Worm (Caenorhabditis elegans): Measurements from ENCODE around the gene F07C6.4.

DNA sequence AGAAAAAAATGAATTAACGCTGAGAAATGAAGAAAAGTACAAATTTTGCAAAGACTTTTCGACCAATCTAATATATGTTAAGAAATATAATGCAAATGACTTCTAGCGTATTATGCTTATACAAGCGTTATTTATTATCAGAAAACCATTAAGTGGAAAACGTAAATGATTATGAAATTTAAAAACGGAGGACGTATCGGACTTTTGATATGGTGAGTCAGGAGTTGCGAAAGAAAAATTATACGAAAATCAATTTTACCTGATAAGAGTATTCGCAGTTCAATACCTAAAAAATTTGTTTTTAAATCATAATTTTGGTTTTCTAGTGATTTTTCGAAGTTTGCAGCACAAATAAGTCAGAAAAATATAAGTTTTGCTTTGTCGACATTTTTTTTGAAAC is 70.8 kb downstream of the F07C6.4 start:
- no peak for TF ChIP-seq scrt-1 (GFP tag; IDR thresholded peaks at IDR 0.05)
- no peak for TF ChIP-seq ceh-36 (tag; optimal IDR thresholded peaks at IDR 0.05)
- no peak for TF ChIP-seq ama-1 (optimal IDR thresholded peaks at IDR 0.05)
- TF ChIP-seq hmbx-1 (tag; optimal IDR thresholded peaks at IDR 0.05) = no peak
- no peak for TF ChIP-seq flt-1 (GFP tag; IDR thresholded peaks at IDR 0.05)
- no peak for TF ChIP-seq ets-7 (tag; optimal IDR thresholded peaks at IDR 0.05)
- TF ChIP-seq F13C5.2 (tag; optimal IDR thresholded peaks at IDR 0.05) = no peak
- no peak for TF ChIP-seq sea-1 (GFP tag; conservative IDR thresholded peaks at IDR 0.05)
- no peak for TF ChIP-seq ceh-13 (GFP tag; optimal IDR thresholded peaks at IDR 0.05)
- TF ChIP-seq tbx-11 (GFP tag; IDR thresholded peaks at IDR 0.05) = no peak
- TF ChIP-seq aly-1 (tag; optimal IDR thresholded peaks at IDR 0.05) = no peak
- no peak for TF ChIP-seq tbx-37 (GFP tag; conservative IDR thresholded peaks at IDR 0.05)

Data from whole organism, early embryonic.